Worm (Caenorhabditis elegans) whole organism, L4 larva: ENCODE measurements around the gene D1086.9.
A peak's percentile ranks its signal among the peaks of the same experiment; 100 is the strongest.

ENCODE experiments used
- F10B5.3 ChIP-seq: sonication (generic microtip); optimal IDR thresholded peaks from 2 replicates; lab custom pipeline; 2016; ENCODE audit warnings: mild to moderate bottlenecking, missing genetic modification characterization, missing compliant biosample characterization
- T26A8.4 ChIP-seq: fragments of 200-800 bp; sonication (Bioruptor generic); IDR thresholded peaks from 2 replicates; pipeline ENCODE4 v1.3.6; 2022; ENCODE audit warnings: missing genetic modification characterization, missing compliant biosample characterization
- Y48G9A.11 ChIP-seq: fragments of 200-800 bp; sonication (Bioruptor generic); IDR thresholded peaks from 2 replicates; pipeline ENCODE4 v1.3.6; 2022; ENCODE audit warnings: missing genetic modification reagents, missing genetic modification characterization, missing compliant biosample characterization
- aly-2 ChIP-seq: sonication (generic microtip); optimal IDR thresholded peaks from 2 replicates; lab custom pipeline; 2018; ENCODE audit warnings: missing biosample characterization, missing genetic modification characterization
- ama-1 ChIP-seq: fragments of 150-350 bp; optimal IDR thresholded peaks from 2 replicates; lab custom pipeline; 2014; ENCODE audit warnings: inconsistent platforms, mixed read lengths
- attf-4 ChIP-seq: sonication (generic microtip); optimal IDR thresholded peaks from 3 replicates; lab custom pipeline; 2017; ENCODE audit warnings: missing biosample characterization, missing genetic modification characterization
- ceh-28 ChIP-seq: fragments of 150-350 bp; optimal IDR thresholded peaks from 2 replicates; lab custom pipeline; 2014; ENCODE audit warnings: missing biosample characterization, missing genetic modification reagents, missing genetic modification characterization
- ceh-44 ChIP-seq: fragments of 200-800 bp; sonication (Bioruptor generic); IDR thresholded peaks from 2 replicates; pipeline ENCODE4 v1.3.6; 2022; ENCODE audit warnings: missing genetic modification reagents, missing genetic modification characterization, missing compliant biosample characterization
- ceh-82 ChIP-seq: sonication (generic microtip); optimal IDR thresholded peaks from 2 replicates; lab custom pipeline; 2017; ENCODE audit warnings: missing biosample characterization, missing genetic modification characterization
- daf-16 ChIP-seq, 3 experiments: sonication (generic microtip); optimal IDR thresholded peaks; 2 replicates each; lab custom pipeline; 2016 to 2017; ENCODE audit warnings: missing genetic modification characterization in 3 of 3, missing genetic modification reagents in 3 of 3, mild to moderate bottlenecking in 2 of 3, missing compliant biosample characterization in 2 of 3, missing biosample characterization in 1 of 3, moderate library complexity in 1 of 3
- dmd-6 ChIP-seq: fragments of 200-800 bp; sonication (Bioruptor generic); IDR thresholded peaks from 2 replicates; pipeline ENCODE4 v1.3.6; 2022; ENCODE audit warnings: missing genetic modification reagents, missing genetic modification characterization, missing compliant biosample characterization
- dmd-8 ChIP-seq: fragments of 200-800 bp; sonication (Bioruptor generic); IDR thresholded peaks from 2 replicates; pipeline ENCODE4 v1.3.6; 2022; ENCODE audit warnings: missing genetic modification characterization, missing compliant biosample characterization
- dpl-1 ChIP-seq: fragments of 150-350 bp; optimal IDR thresholded peaks from 2 replicates; lab custom pipeline; 2014; ENCODE audit warnings: missing biosample characterization, missing genetic modification reagents, missing genetic modification characterization
- dve-1 ChIP-seq: sonication (generic microtip); optimal IDR thresholded peaks from 2 replicates; lab custom pipeline; 2017; ENCODE audit warnings: antibody characterized with exemption, mild to moderate bottlenecking, missing genetic modification characterization, missing compliant biosample characterization; ENCODE audit not compliant: insufficient read depth
- egl-27 ChIP-seq: sonication (generic microtip); optimal IDR thresholded peaks from 3 replicates; lab custom pipeline; 2017; ENCODE audit warnings: missing biosample characterization, missing genetic modification reagents, missing genetic modification characterization
- fkh-10 ChIP-seq: fragments of 150-350 bp; optimal IDR thresholded peaks from 2 replicates; lab custom pipeline; 2014; ENCODE audit warnings: missing biosample characterization, missing genetic modification reagents, missing genetic modification characterization
- fos-1 ChIP-seq: fragments of 150-350 bp; optimal IDR thresholded peaks from 2 replicates; lab custom pipeline; 2014; ENCODE audit warnings: missing biosample characterization, missing genetic modification characterization
- hlh-11 ChIP-seq: fragments of 200-800 bp; sonication (Bioruptor generic); optimal IDR thresholded peaks from 2 replicates; lab custom pipeline; 2018; ENCODE audit warnings: mild to moderate bottlenecking, missing genetic modification characterization, missing compliant biosample characterization
- hlh-30 ChIP-seq: sonication (generic microtip); optimal IDR thresholded peaks from 2 replicates; lab custom pipeline; 2017; ENCODE audit warnings: antibody characterized with exemption, mild to moderate bottlenecking, missing genetic modification characterization, missing compliant biosample characterization; ENCODE audit not compliant: insufficient read depth
- lim-7 ChIP-seq: fragments of 200-800 bp; sonication (Bioruptor generic); IDR thresholded peaks from 2 replicates; pipeline ENCODE4 v1.3.6; 2022; ENCODE audit warnings: missing genetic modification characterization, missing compliant biosample characterization
- lin-1 ChIP-seq: fragments of 200-800 bp; sonication (Bioruptor generic); IDR thresholded peaks from 2 replicates; pipeline ENCODE4 v1.3.6; 2022; ENCODE audit warnings: missing genetic modification reagents, missing genetic modification characterization, missing compliant biosample characterization
- lin-15B ChIP-seq: fragments of 150-350 bp; sonication (generic microtip); optimal IDR thresholded peaks from 3 replicates; lab custom pipeline; 2014; ENCODE audit warnings: missing biosample characterization, missing genetic modification characterization
- lin-39 ChIP-seq: fragments of 150-350 bp; optimal IDR thresholded peaks from 2 replicates; lab custom pipeline; 2014; ENCODE audit warnings: missing biosample characterization, missing genetic modification reagents, missing genetic modification characterization
- mdt-29 ChIP-seq: fragments of 200-800 bp; sonication (Bioruptor generic); IDR thresholded peaks from 2 replicates; pipeline ENCODE4 v1.3.6; 2022; ENCODE audit warnings: missing genetic modification reagents, missing genetic modification characterization, missing compliant biosample characterization
- mep-1 ChIP-seq: fragments of 150-350 bp; sonication (generic microtip); optimal IDR thresholded peaks from 3 replicates; lab custom pipeline; 2014; ENCODE audit warnings: missing biosample characterization, missing genetic modification characterization
- mes-2 ChIP-seq: sonication (generic microtip); optimal IDR thresholded peaks from 2 replicates; lab custom pipeline; 2016; ENCODE audit warnings: missing genotype, mild to moderate bottlenecking, missing genetic modification characterization, missing compliant biosample characterization; ENCODE audit not compliant: poor library complexity, severe bottlenecking
- mxl-3 ChIP-seq: fragments of 200-800 bp; sonication (Bioruptor generic); optimal IDR thresholded peaks from 2 replicates; lab custom pipeline; 2018; ENCODE audit warnings: mild to moderate bottlenecking, missing genetic modification characterization, missing compliant biosample characterization
- nhr-237 ChIP-seq: sonication (generic microtip); optimal IDR thresholded peaks from 2 replicates; lab custom pipeline; 2017; ENCODE audit warnings: missing biosample characterization, missing genetic modification characterization
- nhr-25 ChIP-seq: sonication (generic microtip); optimal IDR thresholded peaks from 2 replicates; lab custom pipeline; 2017; ENCODE audit warnings: missing genetic modification characterization, mild to moderate bottlenecking, missing compliant biosample characterization, antibody characterized with exemption, moderate library complexity, borderline replicate concordance; ENCODE audit not compliant: insufficient read depth
- nhr-28 ChIP-seq: fragments of 150-350 bp; optimal IDR thresholded peaks from 2 replicates; lab custom pipeline; 2014; ENCODE audit warnings: missing biosample characterization, missing genetic modification characterization
- nhr-42 ChIP-seq: fragments of 200-800 bp; sonication (Bioruptor generic); IDR thresholded peaks from 2 replicates; pipeline ENCODE4 v1.3.6; 2022; ENCODE audit warnings: missing genetic modification characterization, missing compliant biosample characterization
- nhr-48 ChIP-seq: sonication (generic microtip); optimal IDR thresholded peaks from 2 replicates; lab custom pipeline; 2016; ENCODE audit warnings: mild to moderate bottlenecking, missing genetic modification characterization, missing compliant biosample characterization
- nhr-76 ChIP-seq: fragments of 150-350 bp; optimal IDR thresholded peaks from 2 replicates; lab custom pipeline; 2014; ENCODE audit warnings: missing biosample characterization, missing genetic modification characterization
- pha-4 ChIP-seq, 2 experiments: fragments of 150-350 bp in 1 of 2; fragments of 200-800 bp in 1 of 2; sonication (Bioruptor generic) in 1 of 2; IDR thresholded peaks in 1 of 2; optimal IDR thresholded peaks in 1 of 2; 2 replicates each; pipeline versions ENCODE4 v1.3.6 to Lab custom; 2014 to 2022; ENCODE audit warnings: missing genetic modification characterization in 2 of 2, missing genetic modification reagents in 2 of 2, missing biosample characterization in 1 of 2, missing compliant biosample characterization in 1 of 2
- php-3 ChIP-seq: fragments of 200-800 bp; sonication (Bioruptor generic); IDR thresholded peaks from 2 replicates; pipeline ENCODE4 v1.3.6; 2022; ENCODE audit warnings: missing genetic modification reagents, missing genetic modification characterization, missing compliant biosample characterization
- pqm-1 ChIP-seq: sonication (generic microtip); optimal IDR thresholded peaks from 2 replicates; lab custom pipeline; 2017; ENCODE audit warnings: missing biosample characterization, missing genetic modification characterization
- saeg-2 ChIP-seq: fragments of 200-800 bp; sonication (Bioruptor generic); IDR thresholded peaks from 2 replicates; pipeline ENCODE4 v1.3.6; 2022; ENCODE audit warnings: missing genetic modification reagents, missing genetic modification characterization, missing compliant biosample characterization
- sdz-12 ChIP-seq: fragments of 200-800 bp; sonication (Bioruptor generic); optimal IDR thresholded peaks from 2 replicates; lab custom pipeline; 2018; ENCODE audit warnings: mild to moderate bottlenecking, missing genetic modification characterization, missing compliant biosample characterization
- set-16 ChIP-seq: fragments of 200-800 bp; sonication (Bioruptor generic); IDR thresholded peaks from 2 replicates; pipeline ENCODE4 v1.3.6; 2022; ENCODE audit warnings: missing genetic modification reagents, missing genetic modification characterization, missing compliant biosample characterization
- snpc-4 ChIP-seq: fragments of 150-350 bp; optimal IDR thresholded peaks from 2 replicates; lab custom pipeline; 2014; ENCODE audit warnings: missing biosample characterization, missing genetic modification characterization
- tag-97 ChIP-seq: fragments of 200-800 bp; sonication (Bioruptor generic); IDR thresholded peaks from 2 replicates; pipeline ENCODE4 v1.3.6; 2022; ENCODE audit warnings: missing genetic modification characterization, missing compliant biosample characterization
- unc-130 ChIP-seq: sonication (generic microtip); optimal IDR thresholded peaks from 2 replicates; lab custom pipeline; 2016; ENCODE audit warnings: missing genetic modification reagents, missing genetic modification characterization, missing compliant biosample characterization
- unc-39 ChIP-seq: sonication (generic microtip); optimal IDR thresholded peaks from 2 replicates; lab custom pipeline; 2017; ENCODE audit warnings: missing biosample characterization, missing genetic modification characterization
- zag-1 ChIP-seq: fragments of 150-350 bp; optimal IDR thresholded peaks from 2 replicates; lab custom pipeline; 2014; ENCODE audit warnings: missing biosample characterization, missing genetic modification characterization
- zip-11 ChIP-seq: fragments of 200-800 bp; sonication (Bioruptor generic); IDR thresholded peaks from 2 replicates; pipeline ENCODE4 v1.3.6; 2022; ENCODE audit warnings: missing genetic modification characterization, missing compliant biosample characterization

D1086.9 gene

DNA sequence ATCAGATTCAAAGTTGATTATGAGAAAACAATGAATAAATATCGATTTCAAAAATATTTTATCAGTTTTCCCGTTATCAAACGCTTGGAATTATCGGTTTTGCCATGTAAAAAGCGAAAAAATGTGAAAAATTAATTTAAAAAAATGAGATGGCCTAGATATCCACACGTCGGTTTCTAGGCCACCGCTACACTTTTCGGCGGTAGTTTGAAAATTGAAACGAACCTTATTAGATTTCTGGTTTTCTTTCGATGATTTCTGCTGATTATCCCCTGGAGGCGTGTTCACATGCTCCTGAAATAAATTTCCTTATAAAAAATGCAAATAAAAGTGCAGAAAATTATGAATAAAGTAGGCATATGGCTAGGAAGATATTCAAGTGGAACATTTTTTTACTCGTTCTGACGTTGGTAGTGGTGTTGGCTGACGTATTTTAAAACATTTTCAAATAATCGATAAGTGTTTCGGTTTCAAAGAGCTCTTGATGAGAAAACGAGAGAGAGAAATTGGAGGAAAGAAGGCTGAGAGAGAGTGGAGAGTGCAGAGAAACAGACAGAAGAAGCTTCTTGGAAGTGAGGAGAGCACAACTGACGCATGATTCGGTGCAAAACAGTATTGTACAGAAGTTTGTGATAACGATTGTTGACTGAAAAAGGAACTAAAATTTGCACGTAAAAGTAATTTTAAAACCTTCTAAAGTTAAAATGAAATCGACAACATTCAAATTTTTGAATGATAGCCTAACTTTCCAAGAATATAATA is 29.1 kb downstream of the D1086.9 start:
- no peak for TF ChIP-seq Y48G9A.11
- TF ChIP-seq ceh-28, result peak; percentile 2
- TF ChIP-seq pha-4 (GFP tag; IDR thresholded peaks at IDR 0.05; lab: Robert Waterston, UW), result no peak
- no peak for TF ChIP-seq pha-4 (tag; optimal IDR thresholded peaks at IDR 0.05; lab: Kevin White, UChicago)
- TF ChIP-seq mxl-3 (GFP tag; lab: Kevin White, UChicago), result no peak
- TF ChIP-seq dmd-8 (GFP tag; lab: Robert Waterston, UW), result no peak
- no peak for TF ChIP-seq T26A8.4 (GFP tag; lab: Robert Waterston, UW)
- peak; percentile 29 for TF ChIP-seq nhr-28 (tag; lab: Kevin White, UChicago)
- peak; percentile 53 for TF ChIP-seq mes-2 (tag; lab: Kevin White, UChicago)
- no peak for TF ChIP-seq set-16 (GFP tag; lab: Robert Waterston, UW)
- peak; percentile 5 for TF ChIP-seq hlh-11 (tag; lab: Kevin White, UChicago)
- TF ChIP-seq dpl-1 (GFP tag; lab: Kevin White, UChicago), result peak; percentile 14
- no peak for TF ChIP-seq lin-39 (tag; lab: Kevin White, UChicago)
- TF ChIP-seq dmd-6 (GFP tag; lab: Robert Waterston, UW), result peak; percentile 43
- TF ChIP-seq daf-16 (GFP tag; optimal IDR thresholded peaks at IDR 0.05; lab: Kevin White, UChicago), result no peak
- TF ChIP-seq daf-16 (tag; optimal IDR thresholded peaks at IDR 0.05; lab: Kevin White, UChicago), result peak; percentile 60
- TF ChIP-seq nhr-25 (tag; lab: Kevin White, UChicago), result no peak

DNA sequence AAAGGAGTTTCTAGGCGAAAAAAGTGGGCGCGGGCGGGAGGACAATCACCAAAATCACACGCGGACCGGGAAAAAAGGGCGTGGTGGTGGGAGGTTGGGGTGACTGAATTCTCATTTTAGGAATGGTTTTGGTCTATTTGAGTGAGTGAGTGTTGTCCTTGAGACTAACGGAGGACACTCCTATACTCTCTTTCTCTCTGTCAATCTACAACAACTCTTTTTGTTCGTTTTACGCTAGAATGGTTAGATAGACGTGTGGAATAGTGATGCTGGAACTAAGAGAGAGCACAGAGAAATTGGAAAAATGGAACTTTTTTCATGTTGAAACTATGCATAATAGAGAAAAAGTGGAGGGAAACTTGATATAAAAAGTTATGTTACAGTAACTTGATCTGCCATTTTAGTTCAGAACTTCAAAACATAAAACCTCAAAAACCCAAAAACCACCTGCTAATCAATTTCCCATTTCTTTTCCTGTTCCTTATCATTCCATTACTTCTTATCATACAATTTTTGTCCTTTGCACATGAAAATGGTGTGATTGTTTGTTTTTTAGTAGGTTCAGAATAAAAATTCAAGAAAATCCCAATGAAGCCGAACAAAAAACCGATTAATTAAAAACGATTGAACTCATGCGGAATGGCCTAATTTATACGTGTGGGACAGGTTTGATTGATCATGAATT is 30.8 kb downstream of the D1086.9 start:
- TF ChIP-seq zag-1 (tag; lab: Kevin White, UChicago) (no peak), mdt-29 (GFP tag; lab: Robert Waterston, UW) (no peak), attf-4 (tag; lab: Kevin White, UChicago) (no peak), hlh-30 (tag; lab: Kevin White, UChicago) (no peak), dpl-1 (GFP tag; lab: Kevin White, UChicago) (no peak), dve-1 (tag; lab: Kevin White, UChicago) (peak; percentile 29), tag-97 (GFP tag; lab: Robert Waterston, UW) (no peak), saeg-2 (no peak), unc-39 (no peak), mes-2 (tag; lab: Kevin White, UChicago) (no peak), nhr-42 (GFP tag; lab: Robert Waterston, UW) (no peak), T26A8.4 (GFP tag; lab: Robert Waterston, UW) (no peak), ceh-44 (GFP tag; lab: Robert Waterston, UW) (no peak), fkh-10 (GFP tag; lab: Kevin White, UChicago) (no peak), nhr-25 (tag; lab: Kevin White, UChicago) (no peak), unc-130 (GFP tag; lab: Kevin White, UChicago) (no peak), fos-1 (tag; lab: Kevin White, UChicago) (no peak), lin-1 (GFP tag; lab: Robert Waterston, UW) (no peak), pqm-1 (tag; lab: Kevin White, UChicago) (peak; percentile 91), ama-1 (lab: Kevin White, UChicago) (no peak), F10B5.3 (tag; lab: Kevin White, UChicago) (no peak), ceh-82 (no peak), php-3 (no peak), nhr-76 (tag; lab: Kevin White, UChicago) (no peak), nhr-237 (tag; lab: Kevin White, UChicago) (no peak), mxl-3 (GFP tag; lab: Kevin White, UChicago) (peak; percentile 12), lim-7 (GFP tag; lab: Robert Waterston, UW) (no peak), sdz-12 (GFP tag; lab: Kevin White, UChicago) (no peak), aly-2 (tag; lab: Kevin White, UChicago) (no peak), nhr-48 (tag; lab: Kevin White, UChicago) (no peak), lin-15B (tag; lab: Kevin White, UChicago) (no peak), snpc-4 (tag; lab: Kevin White, UChicago) (no peak), Y48G9A.11 (no peak), mep-1 (no peak), daf-16 (GFP tag; optimal IDR thresholded peaks at IDR 0.05; lab: Kevin White, UChicago) (no peak), daf-16 (tag; optimal IDR thresholded peaks at IDR 0.05; lab: Kevin White, UChicago) (peak; percentile 58), zip-11 (GFP tag; lab: Robert Waterston, UW) (no peak), egl-27 (tag; lab: Kevin White, UChicago) (no peak)
